Worm (Caenorhabditis elegans): ENCODE results near the gene cct-2.

Gene cct-2

DNA sequence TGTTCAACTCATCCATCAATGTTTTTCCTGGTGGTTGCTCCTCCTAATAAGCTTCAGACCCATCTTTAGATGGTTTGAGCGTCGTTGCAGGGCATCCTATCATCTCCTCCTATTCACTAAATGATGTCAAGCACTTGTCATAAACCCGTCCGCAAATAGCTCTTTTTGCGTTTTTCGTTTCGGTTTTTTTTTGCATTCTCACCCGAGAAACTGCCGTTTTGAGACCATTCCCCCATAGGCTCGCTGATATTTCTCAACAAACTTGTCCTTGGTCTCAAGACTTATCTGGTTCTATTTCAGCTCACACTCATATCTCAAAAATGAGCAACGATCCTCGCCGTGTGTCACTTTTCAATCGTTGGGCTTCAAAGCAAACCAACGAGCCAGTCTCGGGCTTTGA is 32.9 kb downstream of the cct-2 start, which contains the start of gene cal-2:
Gene cal-2 (plus strand): TSS at position 301 of the 400 bp plus-strand sequence.
- TF ChIP-seq rec-8 (tag; optimal IDR thresholded peaks at IDR 0.05) (no peak), ztf-3 (GFP tag; optimal IDR thresholded peaks at IDR 0.05) (no peak), ceh-58 (GFP tag; IDR thresholded peaks at IDR 0.05) (no peak), pbrm-1 (GFP tag; IDR thresholded peaks at IDR 0.05) (no peak), lsl-1 (GFP tag; optimal IDR thresholded peaks at IDR 0.05) (no peak), ztf-25 (GFP tag; IDR thresholded peaks at IDR 0.05) (no peak), Y56A3A.18 (GFP tag; IDR thresholded peaks at IDR 0.05) (no peak)

DNA sequence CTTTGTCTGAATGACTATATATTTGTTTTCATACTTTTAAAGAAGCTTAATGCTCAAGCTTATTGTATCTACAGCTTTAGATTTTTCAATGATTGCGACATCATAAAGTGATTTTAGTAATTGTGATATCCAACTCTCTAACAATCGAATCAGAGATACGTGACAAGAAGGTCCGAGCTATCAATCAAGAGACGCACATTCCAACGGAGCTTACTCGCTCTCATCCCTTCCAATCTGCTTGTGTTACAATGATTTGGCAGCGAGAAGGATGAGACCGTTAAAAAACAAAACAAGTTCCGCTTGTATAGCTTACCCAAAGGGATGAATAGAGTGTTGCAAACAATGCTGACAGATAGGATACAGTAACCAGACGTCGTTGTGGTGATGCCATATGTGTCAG is 33.9 kb downstream of the cct-2 start:
- no peak for TF ChIP-seq attf-5 (GFP tag; optimal IDR thresholded peaks at IDR 0.05)
- no peak for TF ChIP-seq F23B12.7 (tag; optimal IDR thresholded peaks at IDR 0.05; ENCODE audit: insufficient read depth)
- no peak for TF ChIP-seq bed-1 (GFP tag; IDR thresholded peaks at IDR 0.05)
- no peak for TF ChIP-seq nfya-1 (tag; optimal IDR thresholded peaks at IDR 0.05; ENCODE audit: borderline replicate concordance, insufficient read depth)
- TF ChIP-seq akir-1 (GFP tag; optimal IDR thresholded peaks at IDR 0.05) = no peak
- TF ChIP-seq F52B5.7 (tag; optimal IDR thresholded peaks at IDR 0.05) = no peak
- TF ChIP-seq K11D2.4 (GFP tag; IDR thresholded peaks at IDR 0.05) = no peak
- no peak for TF ChIP-seq Y79H2A.3 (GFP tag; conservative IDR thresholded peaks at IDR 0.05)
- no peak for TF ChIP-seq F10E7.11 (tag; optimal IDR thresholded peaks at IDR 0.05)
- TF ChIP-seq tbx-9 (tag; optimal IDR thresholded peaks at IDR 0.05; ENCODE audit: borderline replicate concordance) = no peak
- no peak for TF ChIP-seq fkh-3 (tag; optimal IDR thresholded peaks at IDR 0.05)
- TF ChIP-seq cebp-2 (GFP tag; IDR thresholded peaks at IDR 0.05) = no peak
- no peak for TF ChIP-seq dox-1 (GFP tag; IDR thresholded peaks at IDR 0.05)
- TF ChIP-seq Y56A3A.18 (GFP tag; IDR thresholded peaks at IDR 0.05) = no peak
- TF ChIP-seq hlh-12 (tag; optimal IDR thresholded peaks at IDR 0.05) = no peak
- no peak for TF ChIP-seq nhr-120 (GFP tag; IDR thresholded peaks at IDR 0.05)

DNA sequence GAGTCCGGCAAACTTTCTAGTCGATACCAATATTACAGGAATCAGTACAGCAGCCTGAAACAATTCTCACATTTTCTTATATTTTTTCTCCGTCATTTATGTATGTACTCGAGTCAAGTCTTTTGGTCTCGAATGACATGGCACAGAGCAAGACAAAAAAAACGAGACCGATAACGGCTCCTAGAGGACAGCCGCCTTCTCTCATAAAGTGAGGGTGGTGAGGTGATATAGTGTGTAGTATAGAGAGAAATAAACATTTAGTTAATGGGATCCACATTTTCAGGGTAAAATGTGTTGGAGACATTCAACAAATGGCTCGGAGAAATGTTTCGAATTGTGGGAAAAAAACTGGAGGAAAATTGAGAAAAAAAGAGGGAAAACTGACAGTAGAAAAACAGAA is 34.7 kb downstream of the cct-2 start:
- TF ChIP-seq nfyb-1 (GFP tag; IDR thresholded peaks at IDR 0.05) (no peak), dox-1 (GFP tag; IDR thresholded peaks at IDR 0.05) (peak; percentile 39; the same call in 1 of the 2 replicates), gei-17 (GFP tag; optimal IDR thresholded peaks at IDR 0.05) (no peak), aptf-3 (GFP tag; IDR thresholded peaks at IDR 0.05) (no peak), cebp-1 (GFP tag; IDR thresholded peaks at IDR 0.05) (no peak), cebp-1 (tag; optimal IDR thresholded peaks at IDR 0.05) (peak; percentile 2), xnd-1 (tag; optimal IDR thresholded peaks at IDR 0.05) (no peak), chd-7 (tag; optimal IDR thresholded peaks at IDR 0.05) (no peak), ama-1 (optimal IDR thresholded peaks at IDR 0.05) (no peak), ama-1 (GFP tag; optimal IDR thresholded peaks at IDR 0.05) (peak in 1 of 2 experiments; percentile 0), F49E8.2 (tag; optimal IDR thresholded peaks at IDR 0.05; ENCODE audit: insufficient read depth) (no peak), attf-3 (GFP tag; conservative IDR thresholded peaks at IDR 0.05) (no peak)

DNA sequence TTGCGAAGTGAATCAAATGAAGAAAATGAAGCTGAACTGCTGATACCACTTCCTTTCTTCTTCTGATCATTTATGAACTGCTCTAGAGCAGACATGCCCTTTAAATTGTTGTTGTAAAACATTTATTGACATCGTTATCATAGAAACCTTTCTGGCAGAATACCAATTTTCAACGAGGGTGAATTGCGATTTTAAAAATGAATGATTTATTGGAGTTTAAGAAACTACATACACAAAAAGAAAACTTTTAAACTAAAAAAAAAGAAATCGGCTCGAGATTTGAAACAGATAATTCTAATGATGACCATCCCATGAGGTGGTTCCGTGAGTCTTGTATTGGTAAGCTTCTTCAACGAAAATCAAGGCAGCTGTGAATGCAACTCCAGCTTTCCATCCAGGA is 36.5 kb downstream of the cct-2 start, which contains the start of gene sftd-3:
Gene sftd-3 (minus strand): TSS at position 101 of the 400 bp plus-strand sequence.
- TF ChIP-seq F52B5.7 (tag; optimal IDR thresholded peaks at IDR 0.05) = no peak
- no peak for TF ChIP-seq dpff-1 (tag; optimal IDR thresholded peaks at IDR 0.05)
- no peak for TF ChIP-seq rcor-1 (GFP tag; IDR thresholded peaks at IDR 0.05)
- TF ChIP-seq F33H1.4 (GFP tag; IDR thresholded peaks at IDR 0.05) = no peak
- TF ChIP-seq snpc-4 (GFP tag; optimal IDR thresholded peaks at IDR 0.05) = no peak
- no peak for TF ChIP-seq snpc-4 (tag; optimal IDR thresholded peaks at IDR 0.05)
- no peak for TF ChIP-seq hsf-1 (GFP tag; IDR thresholded peaks at IDR 0.05)
- TF ChIP-seq nfyb-1 (GFP tag; IDR thresholded peaks at IDR 0.05) = no peak
- TF ChIP-seq nfya-1 (tag; optimal IDR thresholded peaks at IDR 0.05; ENCODE audit: borderline replicate concordance, insufficient read depth) = no peak
- no peak for TF ChIP-seq him-1 (tag; optimal IDR thresholded peaks at IDR 0.05)
- TF ChIP-seq hrde-1 (tag; optimal IDR thresholded peaks at IDR 0.05; ENCODE audit: borderline replicate concordance) = no peak
- no peak for TF ChIP-seq bed-1 (GFP tag; IDR thresholded peaks at IDR 0.05)
- TF ChIP-seq hlh-26 (GFP tag; conservative IDR thresholded peaks at IDR 0.05) = no peak
- no peak for TF ChIP-seq atf-7 (tag; optimal IDR thresholded peaks at IDR 0.05)
- TF ChIP-seq nhr-80 (tag; optimal IDR thresholded peaks at IDR 0.05) = no peak
